Worm (Caenorhabditis elegans) whole organism, L3 larva: ENCODE results near the gene mlc-1.

ENCODE experiments used
- ama-1 ChIP-seq: fragments of 150-350 bp; optimal IDR thresholded peaks from 2 replicates; lab custom pipeline; 2018
- elt-2 ChIP-seq: sonication (generic microtip); optimal IDR thresholded peaks from 2 replicates; lab custom pipeline; 2016; ENCODE audit warnings: missing genetic modification reagents, mild to moderate bottlenecking, missing genetic modification characterization, missing compliant biosample characterization
- nhr-28 ChIP-seq: fragments of 150-350 bp; optimal IDR thresholded peaks from 2 replicates; lab custom pipeline; 2014; ENCODE audit warnings: missing biosample characterization, missing genetic modification characterization
- pha-4 ChIP-seq: fragments of 150-350 bp; optimal IDR thresholded peaks from 2 replicates; lab custom pipeline; 2014; ENCODE audit warnings: missing biosample characterization, missing genetic modification reagents, missing genetic modification characterization
- unc-62 ChIP-seq: fragments of 150-350 bp; sonication (generic microtip); optimal IDR thresholded peaks from 4 replicates; lab custom pipeline; 2014; ENCODE audit warnings: missing biosample characterization, missing genetic modification reagents, missing genetic modification characterization

- TF ChIP-seq unc-62 (GFP tag; lab: Kevin White, UChicago): no peak
- peak; percentile 40 for TF ChIP-seq pha-4 (tag; lab: Kevin White, UChicago)
- TF ChIP-seq nhr-28 (tag; lab: Kevin White, UChicago): no peak
- no peak for TF ChIP-seq ama-1 (lab: Kevin White, UChicago)
- TF ChIP-seq elt-2 (tag; lab: Kevin White, UChicago): peak; percentile 48
Observed at ce11 chrX:17502246-17502645, 43.2 kb downstream of the mlc-1 start.
